Worm (Caenorhabditis elegans): Measurements from ENCODE around the gene gmap-2.

DNA sequence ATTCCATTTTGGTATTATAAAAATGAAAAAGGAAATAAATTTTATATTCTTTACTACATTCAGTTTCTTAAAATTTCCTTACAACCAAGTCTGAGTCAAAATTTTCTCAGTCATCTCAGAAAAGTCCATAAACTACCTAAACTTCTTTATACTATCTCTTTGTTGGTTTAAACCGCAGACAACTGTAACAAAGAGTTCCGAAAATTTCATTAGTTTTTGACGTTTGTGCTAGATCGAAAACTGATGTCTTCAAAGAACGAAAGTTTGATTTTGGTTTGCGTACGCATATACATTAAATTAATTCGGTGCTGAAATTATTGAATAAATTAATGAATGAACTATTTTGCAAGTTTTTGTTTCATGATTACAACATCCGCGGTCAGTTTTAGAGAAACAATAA is 15.8 kb upstream of the gmap-2 start:
- TF ChIP-seq egl-5 (tag; optimal IDR thresholded peaks at IDR 0.05) = no peak
- TF ChIP-seq ceh-16 (tag; optimal IDR thresholded peaks at IDR 0.05) = no peak

Data from whole organism, L3 larva.